Worm (Caenorhabditis elegans): ENCODE data around the gene Y48A6B.9.

DNA sequence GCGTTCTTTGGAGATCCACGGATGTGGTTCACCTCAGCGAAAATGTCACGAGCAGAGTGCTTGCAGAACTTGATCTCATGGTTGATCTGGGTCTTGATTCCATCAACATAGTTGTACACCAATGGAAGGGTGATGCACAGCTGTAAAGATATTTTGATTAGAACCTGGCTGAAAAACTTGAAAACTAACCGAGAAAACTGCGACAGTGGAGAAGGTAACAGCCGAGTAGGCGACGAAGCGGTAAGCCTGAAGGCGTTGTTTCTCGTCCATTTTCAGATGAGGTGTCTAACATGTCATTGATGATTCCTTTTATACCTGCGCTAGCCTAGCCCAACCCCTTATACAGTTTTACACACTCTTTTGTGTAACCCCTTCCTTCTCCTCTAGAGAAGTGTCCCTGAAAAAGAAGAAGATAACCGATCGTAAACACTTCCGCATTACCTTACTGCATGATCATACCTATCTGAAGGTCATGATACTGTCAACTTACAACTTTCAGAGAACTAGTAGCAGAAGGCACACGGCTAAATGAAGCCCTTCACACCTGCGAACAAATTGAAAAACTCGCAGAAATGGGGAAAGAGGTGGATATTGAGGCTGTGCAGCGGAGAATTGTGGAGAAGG, 45.3 kb upstream of the Y48A6B.9 start, which contains the start of gene col-94:
- no peak for TF ChIP-seq egl-27 (tag; optimal IDR thresholded peaks at IDR 0.05)
- TF ChIP-seq nhr-25 (tag; optimal IDR thresholded peaks at IDR 0.05; ENCODE audit: borderline replicate concordance, insufficient read depth), result no peak
- no peak for TF ChIP-seq fos-1 (tag; optimal IDR thresholded peaks at IDR 0.05)
- no peak for TF ChIP-seq pqm-1 (tag; optimal IDR thresholded peaks at IDR 0.05)
- TF ChIP-seq unc-62 (GFP tag; optimal IDR thresholded peaks at IDR 0.05 in 1 of 2), result peak in 1 of 2 experiments; percentile 56
- no peak for TF ChIP-seq unc-62 (tag; optimal IDR thresholded peaks at IDR 0.05)
- no peak for TF ChIP-seq saeg-2 (GFP tag; IDR thresholded peaks at IDR 0.05)
- TF ChIP-seq dve-1 (tag; optimal IDR thresholded peaks at IDR 0.05; ENCODE audit: insufficient read depth), result no peak
- no peak for TF ChIP-seq Y75B8A.6 (GFP tag; IDR thresholded peaks at IDR 0.05)
- no peak for TF ChIP-seq daf-19 (GFP tag; conservative IDR thresholded peaks at IDR 0.05)
- TF ChIP-seq mdl-1 (tag; optimal IDR thresholded peaks at IDR 0.05), result no peak
- TF ChIP-seq pha-4 (GFP tag; IDR thresholded peaks at IDR 0.05), result no peak
- TF ChIP-seq pha-4 (tag; optimal IDR thresholded peaks at IDR 0.05), result no peak
- TF ChIP-seq zag-1 (tag; optimal IDR thresholded peaks at IDR 0.05), result no peak
- TF ChIP-seq aly-2 (tag; optimal IDR thresholded peaks at IDR 0.05), result no peak
